Worm (Caenorhabditis elegans): ENCODE data around the gene F41G3.10.

The F41G3.10 gene

ce11 chrII:6705593-6706228 lies 43.6 kb downstream of the F41G3.10 start, which contains the start of gene rpy-1:
Gene rpy-1, minus strand, starts transcription at chrII:6705643.
- TF ChIP-seq eor-1 (tag; optimal IDR thresholded peaks at IDR 0.05) (no peak), nhr-11 (tag; optimal IDR thresholded peaks at IDR 0.05) (no peak), ceh-82 (tag; optimal IDR thresholded peaks at IDR 0.05) (no peak), ceh-9 (tag; optimal IDR thresholded peaks at IDR 0.05) (no peak), unc-39 (tag; optimal IDR thresholded peaks at IDR 0.05) (no peak), ztf-11 (tag; optimal IDR thresholded peaks at IDR 0.05) (no peak), lin-39 (tag; optimal IDR thresholded peaks at IDR 0.05) (peak; percentile 46), egl-5 (tag; optimal IDR thresholded peaks at IDR 0.05) (peak; percentile 32), ceh-16 (tag; optimal IDR thresholded peaks at IDR 0.05) (no peak), mml-1 (tag; optimal IDR thresholded peaks at IDR 0.05) (no peak), skn-1 (tag; optimal IDR thresholded peaks at IDR 0.05) (no peak), nfya-1 (tag; optimal IDR thresholded peaks at IDR 0.05; ENCODE audit: insufficient read depth) (peak; percentile 0), nhr-76 (tag; optimal IDR thresholded peaks at IDR 0.05) (no peak), hmg-11 (tag; optimal IDR thresholded peaks at IDR 0.05) (no peak), aly-2 (tag; optimal IDR thresholded peaks at IDR 0.05) (no peak), R02D3.7 (tag; optimal IDR thresholded peaks at IDR 0.05) (no peak), nhr-28 (tag; optimal IDR thresholded peaks at IDR 0.05) (no peak), egl-27 (tag; optimal IDR thresholded peaks at IDR 0.05) (no peak), nhr-12 (tag; optimal IDR thresholded peaks at IDR 0.05) (no peak), elt-2 (tag; optimal IDR thresholded peaks at IDR 0.05) (no peak), ceh-28 (tag; optimal IDR thresholded peaks at IDR 0.05) (no peak)

- TF ChIP-seq jun-1 (tag; optimal IDR thresholded peaks at IDR 0.05) = peak; percentile 9
- TF ChIP-seq skn-1 (tag; optimal IDR thresholded peaks at IDR 0.05) = peak; percentile 77
- TF ChIP-seq snpc-4 (tag; optimal IDR thresholded peaks at IDR 0.05) = no peak
- no peak for TF ChIP-seq ztf-4 (tag; optimal IDR thresholded peaks at IDR 0.05)
- TF ChIP-seq unc-39 (tag; optimal IDR thresholded peaks at IDR 0.05) = no peak
- no peak for TF ChIP-seq lin-39 (tag; optimal IDR thresholded peaks at IDR 0.05)
- no peak for TF ChIP-seq nhr-43 (tag; optimal IDR thresholded peaks at IDR 0.05; ENCODE audit: poor library complexity, severe bottlenecking)
- TF ChIP-seq pqm-1 (tag; optimal IDR thresholded peaks at IDR 0.05) = peak; percentile 85
- TF ChIP-seq elt-2 (tag; optimal IDR thresholded peaks at IDR 0.05) = peak; percentile 93
- no peak for TF ChIP-seq tbx-2 (tag; optimal IDR thresholded peaks at IDR 0.05)
Observed at ce11 chrII:6701497-6701896, 47.8 kb downstream of the F41G3.10 start, which contains the start of gene C18H9.6. Gene C18H9.6, minus strand, starts transcription at chrII:6701625.

DNA sequence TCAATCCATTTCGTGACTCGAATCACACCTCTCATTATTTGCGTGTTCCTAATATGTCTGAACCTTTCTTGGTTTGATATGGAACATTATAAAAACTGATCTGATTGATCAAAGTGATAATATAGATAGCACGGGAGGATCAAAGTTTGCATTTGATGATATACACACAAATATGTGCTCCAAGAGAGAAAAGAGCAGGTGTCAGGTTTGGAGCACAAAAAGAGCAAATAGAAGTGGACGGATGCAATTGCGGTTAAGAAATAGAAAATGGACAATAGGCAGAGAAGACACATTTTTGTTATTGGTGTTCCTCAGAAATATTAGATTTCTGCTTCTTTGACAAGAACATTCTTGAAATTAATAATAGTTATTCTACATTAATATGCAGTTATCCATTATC lies 50.5 kb downstream of the F41G3.10 start, which contains the start of gene C18H9.1:
C18H9.1 (plus strand) TSS at position 301 of the 400 bp plus-strand sequence.
- no peak for TF ChIP-seq fos-1 (tag; optimal IDR thresholded peaks at IDR 0.05)
- TF ChIP-seq egl-5 (tag; optimal IDR thresholded peaks at IDR 0.05) = no peak
- TF ChIP-seq unc-62 (GFP tag; optimal IDR thresholded peaks at IDR 0.05) = no peak
- no peak for TF ChIP-seq sea-2 (GFP tag; optimal IDR thresholded peaks at IDR 0.05)
- no peak for TF ChIP-seq tbx-2 (tag; optimal IDR thresholded peaks at IDR 0.05)
- TF ChIP-seq lin-39 (tag; optimal IDR thresholded peaks at IDR 0.05) = no peak
- no peak for TF ChIP-seq eor-1 (tag; optimal IDR thresholded peaks at IDR 0.05)
- no peak for TF ChIP-seq zag-1 (tag; optimal IDR thresholded peaks at IDR 0.05)
- TF ChIP-seq nhr-23 (tag; optimal IDR thresholded peaks at IDR 0.05) = no peak
- TF ChIP-seq pqm-1 (tag; optimal IDR thresholded peaks at IDR 0.05) = no peak
- TF ChIP-seq nhr-25 (tag; optimal IDR thresholded peaks at IDR 0.05) = no peak
- no peak for TF ChIP-seq nfya-1 (tag; optimal IDR thresholded peaks at IDR 0.05; ENCODE audit: insufficient read depth)
- TF ChIP-seq ama-1 (optimal IDR thresholded peaks at IDR 0.05) = no peak
- TF ChIP-seq nhr-11 (tag; optimal IDR thresholded peaks at IDR 0.05) = no peak
- TF ChIP-seq ceh-82 (tag; optimal IDR thresholded peaks at IDR 0.05) = no peak

Measured in whole organism, L3 larva.